Worm (Caenorhabditis elegans) whole organism, L3 larva: ENCODE data around the gene qui-1.

ENCODE experiments used
- aly-2 ChIP-seq: fragments of 150-350 bp; optimal IDR thresholded peaks from 2 replicates; lab custom pipeline; 2014; ENCODE audit warnings: missing biosample characterization, missing genetic modification characterization
- egl-27 ChIP-seq: sonication (generic microtip); optimal IDR thresholded peaks from 4 replicates; lab custom pipeline; 2017; ENCODE audit warnings: missing biosample characterization, missing genetic modification reagents, missing genetic modification characterization
- elt-3 ChIP-seq, 3 experiments: fragments of 150-350 bp in 1 of 3; sonication (generic microtip) in 2 of 3; optimal IDR thresholded peaks; 2 replicates in 2 of 3; 4 replicates in 1 of 3; lab custom pipeline; 2014 to 2017; ENCODE audit warnings: missing biosample characterization in 3 of 3, missing genetic modification characterization in 3 of 3
- mdl-1 ChIP-seq: fragments of 150-350 bp; optimal IDR thresholded peaks from 2 replicates; lab custom pipeline; 2014; ENCODE audit warnings: missing biosample characterization, missing genetic modification characterization
- nfya-1 ChIP-seq: sonication (generic microtip); optimal IDR thresholded peaks from 2 replicates; lab custom pipeline; 2017; ENCODE audit warnings: missing genetic modification characterization, mild to moderate bottlenecking, missing compliant biosample characterization, antibody characterized with exemption, moderate library complexity; ENCODE audit not compliant: insufficient read depth
- nhr-77 ChIP-seq: fragments of 150-350 bp; optimal IDR thresholded peaks from 2 replicates; lab custom pipeline; 2014; ENCODE audit warnings: missing biosample characterization, missing genetic modification characterization
- tbx-2 ChIP-seq: sonication (generic microtip); optimal IDR thresholded peaks from 2 replicates; lab custom pipeline; 2016; ENCODE audit warnings: mild to moderate bottlenecking, missing genetic modification characterization, missing compliant biosample characterization
- unc-39 ChIP-seq: sonication (generic microtip); optimal IDR thresholded peaks from 4 replicates; lab custom pipeline; 2017; ENCODE audit warnings: missing biosample characterization, missing genetic modification characterization

ce11 chrIV:13555508-13555907 lies 6.2 kb upstream of the qui-1 start:
- no peak for TF ChIP-seq aly-2
- TF ChIP-seq elt-3 (tag; optimal IDR thresholded peaks at IDR 0.05; lab: Kevin White, UChicago), result no peak
- no peak for TF ChIP-seq nfya-1 (tag; lab: Kevin White, UChicago)
- TF ChIP-seq tbx-2 (tag; lab: Kevin White, UChicago), result no peak
- no peak for TF ChIP-seq mdl-1 (tag; lab: Kevin White, UChicago)
- no peak for TF ChIP-seq unc-39 (tag; lab: Kevin White, UChicago)
- TF ChIP-seq egl-27, result no peak
- no peak for TF ChIP-seq nhr-77 (tag; lab: Kevin White, UChicago)
